Worm (Caenorhabditis elegans) whole organism, L1 larva: ENCODE results near the gene Y48A6B.7.

Experiments
- lin-35 ChIP-seq, 2 experiments: fragments of 150-350 bp; optimal IDR thresholded peaks; 2 replicates each; lab custom pipeline; 2014; ENCODE audit warnings: missing biosample characterization in 2 of 2, missing genetic modification characterization in 2 of 2, missing genetic modification reagents in 2 of 2
- zag-1 ChIP-seq: fragments of 150-350 bp; optimal IDR thresholded peaks from 2 replicates; lab custom pipeline; 2014; ENCODE audit warnings: missing biosample characterization, missing genetic modification characterization

DNA sequence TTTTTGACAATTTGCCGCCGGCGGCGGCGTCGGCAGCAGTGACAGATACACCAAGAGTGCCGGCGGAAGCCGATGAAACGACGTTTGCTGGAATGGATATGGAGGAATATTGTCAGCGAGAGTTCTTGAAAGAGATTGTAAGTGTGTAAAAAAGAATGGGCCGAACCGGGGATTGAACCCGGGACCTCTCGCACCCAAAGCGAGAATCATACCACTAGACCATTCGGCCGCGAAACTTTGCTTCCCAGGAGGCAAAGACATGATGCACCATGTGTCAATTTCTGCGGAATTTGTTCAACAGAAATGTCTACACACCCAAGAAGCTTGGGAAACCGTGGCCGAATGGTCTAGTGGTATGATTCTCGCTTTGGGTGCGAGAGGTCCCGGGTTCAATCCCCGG, 40.3 kb upstream of the Y48A6B.7 start:
- TF ChIP-seq lin-35 (GFP tag; optimal IDR thresholded peaks at IDR 0.05; lab: Kevin White, UChicago) (peak; percentile 65 to 86), zag-1 (tag; lab: Kevin White, UChicago) (no peak)
